Fruit fly (Drosophila melanogaster): ENCODE results near the gene Setd3.
A peak's percentile ranks its signal among the peaks of the same experiment; 100 is the strongest.

Gene Setd3

dm6 chrX:6990105-6990504 lies 21.6 kb upstream of the Setd3 start (continued):
- no peak for TF ChIP-seq Dad (GFP tag; optimal IDR thresholded peaks at IDR 0.05)
- no peak for TF ChIP-seq wek (GFP tag; optimal IDR thresholded peaks at IDR 0.05)
- TF ChIP-seq NK7.1 (GFP tag; optimal IDR thresholded peaks at IDR 0.05) = no peak
- TF ChIP-seq CG1602 (GFP tag; optimal IDR thresholded peaks at IDR 0.05) = no peak
- no peak for TF ChIP-seq Asciz (GFP tag; optimal IDR thresholded peaks at IDR 0.05)
- no peak for TF ChIP-seq CG9437 (GFP tag; optimal IDR thresholded peaks at IDR 0.05)
- TF ChIP-seq CG9876 (GFP tag; optimal IDR thresholded peaks at IDR 0.05) = no peak
- no peak for TF ChIP-seq Antp (GFP tag; optimal IDR thresholded peaks at IDR 0.05)
- TF ChIP-seq dmrt11E (tag; optimal IDR thresholded peaks at IDR 0.05) = peak; percentile 10
- TF ChIP-seq CG12942 (GFP tag; optimal IDR thresholded peaks at IDR 0.05) = no peak
- no peak for TF ChIP-seq nau (GFP tag; optimal IDR thresholded peaks at IDR 0.05)
- TF ChIP-seq Hr51 (GFP tag; optimal IDR thresholded peaks at IDR 0.05) = no peak
- TF ChIP-seq Mrtf (GFP tag; IDR thresholded peaks at IDR 0.05) = no peak
- no peak for TF ChIP-seq sr (GFP tag; IDR thresholded peaks at IDR 0.05)
- TF ChIP-seq bowl (GFP tag; IDR thresholded peaks at IDR 0.05) = no peak
- TF ChIP-seq CG17361 (GFP tag; IDR thresholded peaks at IDR 0.05) = 0 out of 3 replicates have a peak, but pooled peaks have one; percentile 19
- TF ChIP-seq Dbx (GFP tag; IDR thresholded peaks at IDR 0.05) = no peak
- 0 out of 3 replicates have a peak, but pooled peaks have one; percentile 32 for TF ChIP-seq tgo (GFP tag; IDR thresholded peaks at IDR 0.05)
- TF ChIP-seq HLH3B (GFP tag; IDR thresholded peaks at IDR 0.05) = no peak
- TF ChIP-seq h (optimal IDR thresholded peaks at IDR 0.05) = no peak
- TF ChIP-seq HLH4C (GFP tag; IDR thresholded peaks at IDR 0.05; ENCODE audit: partially characterized antibody) = no peak
- no peak for TF ChIP-seq Ets65A (GFP tag)
- TF ChIP-seq gce (GFP tag; IDR thresholded peaks at IDR 0.05) = no peak
- no peak for TF ChIP-seq Drgx (GFP tag; IDR thresholded peaks at IDR 0.05)
- TF ChIP-seq CG9932 (GFP tag; IDR thresholded peaks at IDR 0.05) = 0 out of 2 replicates have a peak, but pooled peaks have one; percentile 20
- TF ChIP-seq Hr3 (GFP tag; optimal IDR thresholded peaks at IDR 0.05) = no peak
- peak; percentile 50 for TF ChIP-seq gsb-n (tag; optimal IDR thresholded peaks at IDR 0.05)
- TF ChIP-seq pnt (GFP tag; optimal IDR thresholded peaks at IDR 0.05) = no peak
- TF ChIP-seq Sry-β (GFP tag; optimal IDR thresholded peaks at IDR 0.05) = no peak
- no peak for TF ChIP-seq CG32772 (GFP tag; IDR thresholded peaks at IDR 0.05)
- TF ChIP-seq CHES-1-like (GFP tag; optimal IDR thresholded peaks at IDR 0.05) = no peak
- no peak for TF ChIP-seq CG3847 (GFP tag; IDR thresholded peaks at IDR 0.05)
- TF ChIP-seq NC2β (GFP tag; optimal IDR thresholded peaks at IDR 0.05) = no peak
- no peak for TF ChIP-seq CG4730 (GFP tag; IDR thresholded peaks at IDR 0.05)
- no peak for TF ChIP-seq Gsc (GFP tag; IDR thresholded peaks at IDR 0.05)
- TF ChIP-seq Sox102F (GFP tag; optimal IDR thresholded peaks at IDR 0.05) = peak; percentile 38
- no peak for TF ChIP-seq CG30020 (tag; optimal IDR thresholded peaks at IDR 0.05)
- no peak for TF ChIP-seq repo (GFP tag; optimal IDR thresholded peaks at IDR 0.05)
- no peak for TF ChIP-seq CG4360 (GFP tag; IDR thresholded peaks at IDR 0.05)
- no peak for TF ChIP-seq gro (GFP tag; optimal IDR thresholded peaks at IDR 0.05)
- no peak for TF ChIP-seq prd (optimal IDR thresholded peaks at IDR 0.05)
- TF ChIP-seq prd (GFP tag; IDR thresholded peaks at IDR 0.05) = no peak
- TF ChIP-seq Dfd (GFP tag; optimal IDR thresholded peaks at IDR 0.05) = no peak
- TF ChIP-seq caup (GFP tag; optimal IDR thresholded peaks at IDR 0.05; ENCODE audit: severe bottlenecking) = no peak
- TF ChIP-seq CkIIα-i1 (GFP tag; IDR thresholded peaks at IDR 0.05) = no peak
- no peak for TF ChIP-seq CG10654 (GFP tag; optimal IDR thresholded peaks at IDR 0.05)
- peak; percentile 31 for TF ChIP-seq CG12769 (tag; optimal IDR thresholded peaks at IDR 0.05)
- no peak for TF ChIP-seq Dek (tag; optimal IDR thresholded peaks at IDR 0.05)
- TF ChIP-seq her (GFP tag; optimal IDR thresholded peaks at IDR 0.05) = no peak
- TF ChIP-seq CG3726 (GFP tag; IDR thresholded peaks at IDR 0.05) = no peak
- no peak for TF ChIP-seq CG11695 (GFP tag; IDR thresholded peaks at IDR 0.05)
- TF ChIP-seq maf-S (GFP tag; optimal IDR thresholded peaks at IDR 0.05) = no peak
- TF ChIP-seq CG2116 (GFP tag; optimal IDR thresholded peaks at IDR 0.05) = no peak
